Fruit fly (Drosophila melanogaster): ENCODE measurements around the gene CG31538.

- peak; percentile 64 for TF ChIP-seq EcR (GFP tag; optimal IDR thresholded peaks at IDR 0.05)
- TF ChIP-seq CG15710 (tag; optimal IDR thresholded peaks at IDR 0.05), result peak; percentile 53
- TF ChIP-seq gl (tag; optimal IDR thresholded peaks at IDR 0.05), result no peak
- peak; percentile 67 for TF ChIP-seq CG8301 (tag; optimal IDR thresholded peaks at IDR 0.05)
- TF ChIP-seq Snoo (tag; optimal IDR thresholded peaks at IDR 0.05), result peak; percentile 26
- no peak for TF ChIP-seq CG12605 (GFP tag; IDR thresholded peaks at IDR 0.05)
- TF ChIP-seq CG10348 (GFP tag; IDR thresholded peaks at IDR 0.05), result no peak
- TF ChIP-seq CG34367 (tag; optimal IDR thresholded peaks at IDR 0.05), result peak; percentile 55
Observed at dm6 chr3R:5250530-5251242, 26.9 kb downstream of the CG31538 start.

Data from whole organism, pupa.